Fruit fly (Drosophila melanogaster) whole organism, wandering third instar larva: Measurements from ENCODE around the gene CG33181.

ENCODE experiments used
- Abd-B ChIP-seq: fragments of >200 bp; optimal IDR thresholded peaks from 2 replicates; lab custom pipeline; 2017; ENCODE audit warnings: missing biosample characterization, missing genetic modification characterization
- CG32264 ChIP-seq: fragments of 200-800 bp; sonication (Bioruptor generic); optimal IDR thresholded peaks from 2 replicates; lab custom pipeline; 2016; ENCODE audit warnings: missing biosample characterization, missing genetic modification characterization
- CG9705 ChIP-seq: fragments of 200-800 bp; sonication (Bioruptor generic); optimal IDR thresholded peaks from 2 replicates; lab custom pipeline; 2018; ENCODE audit warnings: missing biosample characterization, mild to moderate bottlenecking, missing genetic modification characterization
- CrebA ChIP-seq: fragments of 200-800 bp; sonication (Bioruptor generic); optimal IDR thresholded peaks from 2 replicates; lab custom pipeline; 2016; ENCODE audit warnings: missing biosample characterization, mild to moderate bottlenecking, missing genetic modification characterization, borderline replicate concordance
- Dfd ChIP-seq: fragments of >200 bp; optimal IDR thresholded peaks from 2 replicates; lab custom pipeline; 2017; ENCODE audit warnings: missing biosample characterization, missing genetic modification characterization
- Dif ChIP-seq: fragments of 200-275, 200-300 bp; sonication (Bioruptor generic); optimal IDR thresholded peaks from 2 replicates; lab custom pipeline; 2018; ENCODE audit warnings: missing biosample characterization, missing genetic modification characterization; ENCODE audit not compliant: partially characterized antibody
- HLH106 ChIP-seq: fragments of 200-800 bp; optimal IDR thresholded peaks from 3 replicates; lab custom pipeline; 2019; ENCODE audit warnings: missing biosample characterization, mild to moderate bottlenecking, missing genetic modification characterization, moderate library complexity
- Hnf4 ChIP-seq: fragments of 200-800 bp; sonication (Bioruptor generic); optimal IDR thresholded peaks from 2 replicates; lab custom pipeline; 2016; ENCODE audit warnings: missing biosample characterization, mild to moderate bottlenecking, missing genetic modification characterization
- Hr78 ChIP-seq: fragments of >200 bp; optimal IDR thresholded peaks from 2 replicates; lab custom pipeline; 2017; ENCODE audit warnings: missing biosample characterization, missing genetic modification characterization
- Jra ChIP-seq: sonication (Bioruptor generic); optimal IDR thresholded peaks from 2 replicates; lab custom pipeline; 2016; ENCODE audit warnings: missing biosample characterization, missing genetic modification characterization
- Mio ChIP-seq: sonication (Bioruptor generic); optimal IDR thresholded peaks from 2 replicates; lab custom pipeline; 2016; ENCODE audit warnings: missing biosample characterization, missing genetic modification characterization
- Rel ChIP-seq, 2 experiments: fragments of 200-800 bp; sonication (Bioruptor generic) in 1 of 2; optimal IDR thresholded peaks; 2 replicates in 1 of 2; 3 replicates in 1 of 2; lab custom pipeline; 2016 to 2019; ENCODE audit warnings: mild to moderate bottlenecking in 2 of 2, missing biosample characterization in 2 of 2, missing genetic modification characterization in 2 of 2, moderate library complexity in 1 of 2
- Vsx2 ChIP-seq: fragments of 200-300, 225-300 bp; sonication (Bioruptor generic); optimal IDR thresholded peaks from 2 replicates; lab custom pipeline; 2018; ENCODE audit warnings: missing biosample characterization, missing genetic modification characterization; ENCODE audit not compliant: partially characterized antibody
- brk ChIP-seq: fragments of 200-800 bp; sonication (Bioruptor generic); optimal IDR thresholded peaks from 2 replicates; lab custom pipeline; 2016; ENCODE audit warnings: missing biosample characterization, mild to moderate bottlenecking, missing genetic modification characterization
- dl ChIP-seq, 2 experiments: fragments of 175-275, 200-275 bp in 1 of 2; fragments of 200-275 bp in 1 of 2; sonication (Bioruptor generic); optimal IDR thresholded peaks; lab custom pipeline; 2018; ENCODE audit warnings: mild to moderate bottlenecking in 2 of 2, missing biosample characterization in 2 of 2, missing genetic modification characterization in 2 of 2, moderate library complexity in 2 of 2; ENCODE audit not compliant: partially characterized antibody in 2 of 2, insufficient read depth in 1 of 2
- dsf ChIP-seq: sonication (Bioruptor generic); optimal IDR thresholded peaks from 2 replicates; lab custom pipeline; 2016; ENCODE audit warnings: missing biosample characterization, missing genetic modification characterization, borderline replicate concordance
- ey ChIP-seq: fragments of 200-800 bp; sonication (Bioruptor generic); optimal IDR thresholded peaks from 2 replicates; lab custom pipeline; 2016; ENCODE audit warnings: missing biosample characterization, missing genetic modification characterization
- foxo ChIP-seq, 2 experiments: fragments of 200-800 bp; sonication (Bioruptor generic); optimal IDR thresholded peaks; 2 replicates in 1 of 2; 3 replicates in 1 of 2; lab custom pipeline; 2016 to 2017; ENCODE audit warnings: missing biosample characterization in 2 of 2, missing genetic modification characterization in 2 of 2
- fru ChIP-seq: fragments of 200-800 bp; sonication (Bioruptor generic); optimal IDR thresholded peaks from 3 replicates; lab custom pipeline; 2016; ENCODE audit warnings: missing biosample characterization, mild to moderate bottlenecking, missing genetic modification characterization
- h ChIP-seq: fragments of 200-800 bp; sonication (Bioruptor generic); optimal IDR thresholded peaks from 3 replicates; lab custom pipeline; 2016; ENCODE audit warnings: missing biosample characterization, mild to moderate bottlenecking, missing genetic modification characterization
- jim ChIP-seq: fragments of 175-275, 200-325 bp; sonication (Bioruptor generic); optimal IDR thresholded peaks from 2 replicates; lab custom pipeline; 2016; ENCODE audit warnings: missing biosample characterization, mild to moderate bottlenecking, missing genetic modification characterization
- lola ChIP-seq: fragments of >200 bp; optimal IDR thresholded peaks from 2 replicates; lab custom pipeline; 2017; ENCODE audit warnings: missing biosample characterization, missing genetic modification characterization
- pan ChIP-seq: fragments of >200 bp; optimal IDR thresholded peaks from 2 replicates; lab custom pipeline; 2017
- psq ChIP-seq: fragments of 200-800 bp; sonication (Bioruptor generic); optimal IDR thresholded peaks from 3 replicates; lab custom pipeline; 2017; ENCODE audit warnings: missing biosample characterization, mild to moderate bottlenecking, missing genetic modification characterization, moderate library complexity
- rgr ChIP-seq: fragments of 200-800 bp; sonication (Bioruptor generic); optimal IDR thresholded peaks from 3 replicates; lab custom pipeline; 2016; ENCODE audit warnings: missing biosample characterization, mild to moderate bottlenecking, missing genetic modification characterization
- sage ChIP-seq: fragments of 200-800 bp; sonication (Bioruptor generic); optimal IDR thresholded peaks from 2 replicates; lab custom pipeline; 2016; ENCODE audit warnings: missing biosample characterization, mild to moderate bottlenecking, missing genetic modification characterization
- sv ChIP-seq: fragments of 200-800 bp; sonication (Bioruptor generic); optimal IDR thresholded peaks from 3 replicates; lab custom pipeline; 2016; ENCODE audit warnings: missing biosample characterization, missing genetic modification characterization
- tai ChIP-seq: sonication (Bioruptor generic); optimal IDR thresholded peaks from 2 replicates; lab custom pipeline; 2016; ENCODE audit warnings: missing biosample characterization, missing genetic modification characterization
- usp ChIP-seq: fragments of >200 bp; optimal IDR thresholded peaks from 2 replicates; lab custom pipeline; 2017; ENCODE audit warnings: missing biosample characterization, missing genetic modification characterization
- woc ChIP-seq: sonication (Bioruptor generic); optimal IDR thresholded peaks from 2 replicates; lab custom pipeline; 2016; ENCODE audit warnings: missing biosample characterization, mild to moderate bottlenecking, missing genetic modification characterization

Gene CG33181

DNA sequence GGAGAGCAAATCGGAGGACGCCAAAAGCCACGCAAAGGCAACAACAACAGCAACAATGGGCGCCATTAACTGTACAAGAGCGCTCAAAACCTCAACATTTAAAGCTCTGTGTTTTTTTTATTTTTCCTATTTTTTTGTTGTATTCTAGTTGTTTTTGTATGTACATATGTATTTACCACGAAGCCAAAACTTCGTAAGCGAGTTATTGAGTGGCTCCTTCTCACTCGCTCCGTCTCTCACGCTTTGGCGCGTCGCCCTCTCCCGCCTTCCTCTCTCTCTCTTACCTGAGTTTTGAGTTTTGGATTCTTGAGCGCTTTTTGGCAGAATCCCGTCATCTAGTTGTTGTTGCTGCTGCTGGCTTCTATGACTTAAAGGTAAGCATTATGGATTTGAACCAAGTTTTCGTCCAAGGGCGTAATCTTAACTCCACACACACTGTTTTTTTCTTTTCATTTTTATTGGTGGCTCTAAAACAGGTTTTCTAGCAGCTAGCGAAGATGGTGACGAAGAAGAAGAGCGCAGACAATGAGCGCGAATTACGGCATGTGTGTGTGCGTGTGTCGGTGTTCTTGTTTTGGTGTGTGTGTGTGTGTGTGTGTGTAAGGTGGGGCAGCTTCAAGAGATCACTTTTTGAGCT, 29.0 kb downstream of the CG33181 start:
- TF ChIP-seq psq (GFP tag; lab: Kevin White, UChicago) (peak; percentile 53), CrebA (GFP tag; lab: Kevin White, UChicago) (no peak)

DNA sequence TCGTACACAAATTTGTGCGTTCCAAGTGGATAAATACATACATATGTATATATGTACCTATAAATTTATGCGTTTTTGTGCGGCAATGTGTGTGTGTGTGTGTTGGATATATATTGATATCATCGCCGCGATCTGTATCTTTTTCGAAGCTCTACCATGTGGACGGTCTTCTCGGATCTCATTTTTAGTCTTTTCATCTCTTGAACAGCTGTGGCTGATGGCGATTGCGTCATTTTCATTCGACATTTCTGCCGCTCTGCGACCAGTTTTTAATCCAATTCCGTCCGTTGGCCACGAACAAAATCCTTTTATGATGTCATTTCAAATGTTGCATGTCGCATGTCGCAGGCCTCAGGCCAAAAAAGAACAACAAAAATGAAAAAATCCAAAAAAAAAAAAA, 31.4 kb downstream of the CG33181 start:
- no peak for TF ChIP-seq CG32264 (GFP tag; lab: Kevin White, UChicago)
- TF ChIP-seq Abd-B (GFP tag; lab: Kevin White, UChicago), result no peak
- TF ChIP-seq h (GFP tag; lab: Kevin White, UChicago), result no peak
- no peak for TF ChIP-seq rgr (GFP tag; lab: Kevin White, UChicago)

DNA sequence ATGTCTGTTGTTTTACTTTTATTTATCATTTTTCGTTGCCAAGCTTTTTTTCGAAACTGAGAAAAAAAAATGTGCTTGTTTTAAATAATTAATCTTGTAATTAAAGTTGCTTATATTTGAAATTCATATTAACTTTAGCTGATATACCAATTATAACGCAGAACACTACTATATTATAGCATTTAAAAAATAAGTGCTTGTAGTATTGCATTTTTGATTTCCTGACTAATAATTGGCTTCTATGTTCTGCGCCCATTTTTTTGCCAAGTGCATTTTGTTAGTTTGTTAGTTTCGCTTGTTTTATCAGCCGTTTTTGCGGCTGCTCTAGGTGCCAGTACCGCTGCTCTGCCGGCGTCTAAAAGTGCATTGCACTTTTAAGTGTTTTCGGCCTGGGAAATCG, 32.3 kb downstream of the CG33181 start:
- TF ChIP-seq Jra (GFP tag; lab: Kevin White, UChicago) (no peak), sv (no peak), Dif (no peak), CG9705 (GFP tag; lab: Kevin White, UChicago) (no peak), fru (GFP tag; lab: Kevin White, UChicago) (no peak), CrebA (GFP tag; lab: Kevin White, UChicago) (no peak), usp (no peak), h (GFP tag; lab: Kevin White, UChicago) (no peak), brk (no peak), Hr78 (no peak), dl (GFP tag; optimal IDR thresholded peaks at IDR 0.05; lab: Kevin White, UChicago; ENCODE audit: insufficient read depth in 1 of 2, partially characterized antibody in 2 of 2) (no peak), psq (GFP tag; lab: Kevin White, UChicago) (no peak), pan (lab: Kevin White, UChicago) (no peak), Abd-B (GFP tag; lab: Kevin White, UChicago) (no peak), Hnf4 (GFP tag; lab: Kevin White, UChicago) (no peak)

DNA sequence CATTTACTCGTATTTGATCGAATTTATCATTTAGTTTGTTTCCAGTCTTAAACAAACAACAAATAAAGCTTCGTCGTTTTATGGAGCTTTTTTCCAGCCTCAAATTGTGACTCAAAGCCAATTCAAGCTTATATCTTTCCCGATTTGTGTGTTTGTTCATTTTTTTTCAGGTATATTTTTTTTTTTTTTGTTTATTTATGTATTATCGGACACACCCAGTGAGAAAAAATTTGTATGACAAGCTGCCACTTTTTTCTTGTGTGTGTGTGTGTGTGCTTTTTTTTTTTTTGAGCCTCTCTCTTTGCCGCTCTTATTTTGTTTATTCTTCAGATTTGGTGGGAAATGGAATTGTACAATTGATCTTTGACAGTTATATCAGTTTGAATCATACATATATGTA, 33.4 kb downstream of the CG33181 start:
- no peak for TF ChIP-seq ey (GFP tag; lab: Kevin White, UChicago)
- no peak for TF ChIP-seq h (GFP tag; lab: Kevin White, UChicago)
- TF ChIP-seq Rel (GFP tag; optimal IDR thresholded peaks at IDR 0.05; lab: Kevin White, UChicago), result no peak
- TF ChIP-seq Rel (tag; optimal IDR thresholded peaks at IDR 0.05; lab: Kevin White, UChicago), result no peak
- TF ChIP-seq rgr (GFP tag; lab: Kevin White, UChicago), result peak; percentile 18
- TF ChIP-seq foxo (GFP tag; optimal IDR thresholded peaks at IDR 0.05; lab: Kevin White, UChicago), result peak in 1 of 2 experiments; percentile 11

DNA sequence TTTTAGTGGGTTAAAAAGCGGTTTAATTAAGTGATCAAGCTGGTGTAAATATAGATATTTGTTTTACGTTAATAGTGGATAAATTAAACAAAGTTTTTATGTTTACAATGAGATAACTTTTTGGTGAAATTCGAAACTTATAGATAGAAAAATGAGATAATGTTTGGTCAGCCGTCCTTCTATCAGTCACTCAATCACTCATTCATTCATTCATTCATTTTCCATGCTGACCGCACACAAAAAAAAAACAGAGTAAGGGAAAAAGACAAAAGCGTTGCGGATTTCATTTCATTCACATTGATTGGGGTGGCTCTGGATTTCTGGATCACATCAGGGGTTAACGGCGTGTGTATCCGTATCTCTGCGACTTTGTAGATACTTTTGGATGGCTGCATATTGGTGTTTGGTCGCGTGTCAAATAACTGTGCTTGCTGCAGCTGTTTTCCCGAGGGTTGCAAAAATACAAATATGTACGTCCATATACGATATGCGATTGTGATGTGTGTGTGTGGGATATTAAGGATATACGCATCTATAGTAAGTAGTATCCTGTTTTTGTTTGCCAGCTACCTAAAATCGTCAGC, 34.5 kb downstream of the CG33181 start:
- no peak for TF ChIP-seq psq (GFP tag; lab: Kevin White, UChicago)
- TF ChIP-seq pan (lab: Kevin White, UChicago), result no peak
- no peak for TF ChIP-seq ey (GFP tag; lab: Kevin White, UChicago)
- TF ChIP-seq sv, result no peak
- TF ChIP-seq jim (GFP tag; lab: Kevin White, UChicago), result no peak
- no peak for TF ChIP-seq rgr (GFP tag; lab: Kevin White, UChicago)
- no peak for TF ChIP-seq CG32264 (GFP tag; lab: Kevin White, UChicago)
- no peak for TF ChIP-seq CG9705 (GFP tag; lab: Kevin White, UChicago)
- no peak for TF ChIP-seq brk
- no peak for TF ChIP-seq lola
- TF ChIP-seq tai (GFP tag; lab: Kevin White, UChicago), result no peak
- no peak for TF ChIP-seq HLH106
- TF ChIP-seq woc (GFP tag; lab: Kevin White, UChicago), result no peak
- TF ChIP-seq usp, result no peak
- no peak for TF ChIP-seq Dfd (GFP tag; lab: Kevin White, UChicago)
- TF ChIP-seq Hnf4 (GFP tag; lab: Kevin White, UChicago), result no peak
- no peak for TF ChIP-seq dl (GFP tag; optimal IDR thresholded peaks at IDR 0.05; lab: Kevin White, UChicago; ENCODE audit: insufficient read depth in 1 of 2, partially characterized antibody in 2 of 2)
- no peak for TF ChIP-seq Vsx2

DNA sequence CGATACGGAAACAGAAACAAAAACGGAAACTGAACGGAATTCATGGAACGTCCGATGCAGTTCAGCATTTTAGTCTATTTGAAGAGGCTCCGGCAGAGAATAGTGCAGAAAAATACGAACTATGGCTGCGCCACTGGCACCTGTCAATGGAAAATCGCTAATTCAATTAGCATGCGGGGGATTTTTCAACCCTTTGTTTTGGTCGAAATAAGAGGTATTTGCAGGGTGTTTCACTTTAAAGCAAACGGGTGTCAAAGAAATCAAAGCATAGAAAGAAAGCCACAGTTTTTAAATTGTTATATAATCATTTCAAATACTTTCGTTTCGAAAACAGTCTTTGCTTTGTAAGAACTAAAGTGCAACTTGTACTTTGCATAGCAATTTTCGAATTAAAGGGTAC, 40.5 kb downstream of the CG33181 start, which contains the start of gene PIP82:
Gene PIP82 (minus strand): TSS at position 101 of the 400 bp plus-strand sequence.
- no peak for TF ChIP-seq sage (GFP tag; lab: Kevin White, UChicago)
- TF ChIP-seq pan (lab: Kevin White, UChicago), result no peak
- no peak for TF ChIP-seq sv
- TF ChIP-seq h (GFP tag; lab: Kevin White, UChicago), result no peak
- TF ChIP-seq dsf, result no peak
- TF ChIP-seq ey (GFP tag; lab: Kevin White, UChicago), result no peak
- no peak for TF ChIP-seq CG32264 (GFP tag; lab: Kevin White, UChicago)
- no peak for TF ChIP-seq Mio (GFP tag; lab: Kevin White, UChicago)
- no peak for TF ChIP-seq usp
